Worm (Caenorhabditis elegans) whole organism, L3 larva: ENCODE measurements around the gene syx-2.
A peak's percentile ranks its signal among the peaks of the same experiment; 100 is the strongest.

Experiments
- ama-1 ChIP-seq: fragments of 150-350 bp; optimal IDR thresholded peaks from 2 replicates; lab custom pipeline; 2018
- ceh-28 ChIP-seq: fragments of 150-350 bp; optimal IDR thresholded peaks from 2 replicates; lab custom pipeline; 2014; ENCODE audit warnings: missing biosample characterization, missing genetic modification reagents, missing genetic modification characterization
- ceh-9 ChIP-seq: sonication (generic microtip); optimal IDR thresholded peaks from 2 replicates; lab custom pipeline; 2018; ENCODE audit warnings: missing biosample characterization, missing genetic modification characterization
- daf-12 ChIP-seq: fragments of 150-350 bp; optimal IDR thresholded peaks from 2 replicates; lab custom pipeline; 2014; ENCODE audit warnings: missing biosample characterization, missing genetic modification reagents, missing genetic modification characterization
- egl-5 ChIP-seq: fragments of 150-350 bp; optimal IDR thresholded peaks from 2 replicates; lab custom pipeline; 2017; ENCODE audit warnings: missing biosample characterization, missing genetic modification reagents, missing genetic modification characterization, inconsistent platforms
- elt-1 ChIP-seq: fragments of 150-350 bp; optimal IDR thresholded peaks from 2 replicates; lab custom pipeline; 2014; ENCODE audit warnings: missing biosample characterization, missing genetic modification characterization
- elt-2 ChIP-seq: sonication (generic microtip); optimal IDR thresholded peaks from 2 replicates; lab custom pipeline; 2016; ENCODE audit warnings: missing genetic modification reagents, mild to moderate bottlenecking, missing genetic modification characterization, missing compliant biosample characterization
- elt-3 ChIP-seq, 3 experiments: fragments of 150-350 bp in 1 of 3; sonication (generic microtip) in 2 of 3; optimal IDR thresholded peaks; 2 replicates in 2 of 3; 4 replicates in 1 of 3; lab custom pipeline; 2014 to 2017; ENCODE audit warnings: missing biosample characterization in 3 of 3, missing genetic modification characterization in 3 of 3
- eor-1 ChIP-seq, 2 experiments: fragments of 150-350 bp; optimal IDR thresholded peaks; 2 replicates each; lab custom pipeline; 2014 to 2018; ENCODE audit warnings: missing biosample characterization in 2 of 2, missing genetic modification characterization in 2 of 2
- fkh-10 ChIP-seq: sonication (generic microtip); optimal IDR thresholded peaks from 2 replicates; lab custom pipeline; 2017; ENCODE audit warnings: missing biosample characterization, missing genetic modification reagents, missing genetic modification characterization
- fkh-2 ChIP-seq: fragments of 150-350 bp; optimal IDR thresholded peaks from 2 replicates; lab custom pipeline; 2014; ENCODE audit warnings: missing biosample characterization, missing genetic modification reagents, missing genetic modification characterization
- fos-1 ChIP-seq: fragments of 150-350 bp; optimal IDR thresholded peaks from 2 replicates; lab custom pipeline; 2014; ENCODE audit warnings: missing biosample characterization, missing genetic modification characterization
- hmg-11 ChIP-seq: sonication (generic microtip); optimal IDR thresholded peaks from 2 replicates; lab custom pipeline; 2016; ENCODE audit warnings: missing genetic modification characterization, missing compliant biosample characterization
- lin-15B ChIP-seq: fragments of 150-350 bp; optimal IDR thresholded peaks from 2 replicates; lab custom pipeline; 2014; ENCODE audit warnings: missing biosample characterization, missing genetic modification characterization
- lin-39 ChIP-seq: fragments of 150-350 bp; optimal IDR thresholded peaks from 2 replicates; lab custom pipeline; 2018; ENCODE audit warnings: missing biosample characterization, missing genetic modification reagents, missing genetic modification characterization
- nfya-1 ChIP-seq: sonication (generic microtip); optimal IDR thresholded peaks from 2 replicates; lab custom pipeline; 2017; ENCODE audit warnings: missing genetic modification characterization, mild to moderate bottlenecking, missing compliant biosample characterization, antibody characterized with exemption, moderate library complexity; ENCODE audit not compliant: insufficient read depth
- nhr-11 ChIP-seq: fragments of 150-350 bp; optimal IDR thresholded peaks from 2 replicates; lab custom pipeline; 2014; ENCODE audit warnings: missing biosample characterization, missing genetic modification characterization
- nhr-12 ChIP-seq: fragments of 150-350 bp; optimal IDR thresholded peaks from 2 replicates; lab custom pipeline; 2014; ENCODE audit warnings: missing biosample characterization, missing genetic modification characterization
- nhr-23 ChIP-seq: fragments of 150-350 bp; optimal IDR thresholded peaks from 2 replicates; lab custom pipeline; 2014; ENCODE audit warnings: missing biosample characterization, missing genetic modification reagents, missing genetic modification characterization
- nhr-237 ChIP-seq: fragments of 150-350 bp; optimal IDR thresholded peaks from 2 replicates; lab custom pipeline; 2014; ENCODE audit warnings: missing biosample characterization, missing genetic modification characterization
- nhr-25 ChIP-seq: sonication (generic microtip); optimal IDR thresholded peaks from 2 replicates; lab custom pipeline; 2017; ENCODE audit warnings: missing biosample characterization, missing genetic modification characterization
- nhr-67 ChIP-seq: fragments of 150-350 bp; optimal IDR thresholded peaks from 2 replicates; lab custom pipeline; 2014; ENCODE audit warnings: missing biosample characterization, missing genetic modification characterization
- pha-4 ChIP-seq: fragments of 150-350 bp; optimal IDR thresholded peaks from 2 replicates; lab custom pipeline; 2014; ENCODE audit warnings: missing biosample characterization, missing genetic modification reagents, missing genetic modification characterization
- pqm-1 ChIP-seq: fragments of 150-350 bp; optimal IDR thresholded peaks from 2 replicates; lab custom pipeline; 2017; ENCODE audit warnings: missing biosample characterization, missing genetic modification characterization, inconsistent platforms
- sea-2 ChIP-seq: fragments of 150-350 bp; sonication (generic microtip); optimal IDR thresholded peaks from 4 replicates; lab custom pipeline; 2014; ENCODE audit warnings: missing biosample characterization, missing genetic modification reagents, missing genetic modification characterization
- skn-1 ChIP-seq: fragments of 150-350 bp; optimal IDR thresholded peaks from 2 replicates; lab custom pipeline; 2014; ENCODE audit warnings: missing biosample characterization, missing genetic modification characterization
- snpc-4 ChIP-seq: fragments of 150-350 bp; optimal IDR thresholded peaks from 2 replicates; lab custom pipeline; 2014; ENCODE audit warnings: missing biosample characterization, missing genetic modification characterization
- tbx-2 ChIP-seq: sonication (generic microtip); optimal IDR thresholded peaks from 2 replicates; lab custom pipeline; 2016; ENCODE audit warnings: mild to moderate bottlenecking, missing genetic modification characterization, missing compliant biosample characterization
- unc-39 ChIP-seq: sonication (generic microtip); optimal IDR thresholded peaks from 4 replicates; lab custom pipeline; 2017; ENCODE audit warnings: missing biosample characterization, missing genetic modification characterization
- zag-1 ChIP-seq: fragments of 150-350 bp; optimal IDR thresholded peaks from 2 replicates; lab custom pipeline; 2014; ENCODE audit warnings: missing biosample characterization, missing genetic modification characterization

syx-2 gene

ce11 chrX:13977439-13978118 lies 17.6 kb downstream of the syx-2 start, which contains the start of gene F48F7.6:
F48F7.6 (plus strand) TSS chrX:13977829.
- TF ChIP-seq elt-2 (tag; lab: Kevin White, UChicago) = peak; percentile 17
- peak; percentile 15 for TF ChIP-seq snpc-4 (tag; lab: Kevin White, UChicago)
- no peak for TF ChIP-seq daf-12 (tag; lab: Kevin White, UChicago)
- no peak for TF ChIP-seq eor-1 (tag; optimal IDR thresholded peaks at IDR 0.05; lab: Kevin White, UChicago)
- TF ChIP-seq ceh-28 (tag; lab: Kevin White, UChicago) = peak; percentile 29
- no peak for TF ChIP-seq elt-3 (tag; optimal IDR thresholded peaks at IDR 0.05; lab: Kevin White, UChicago)
- peak; percentile 10 for TF ChIP-seq tbx-2 (tag; lab: Kevin White, UChicago)
- peak; percentile 92 for TF ChIP-seq lin-39 (tag; lab: Kevin White, UChicago)
- peak; percentile 51 for TF ChIP-seq lin-15B
- TF ChIP-seq ama-1 (lab: Kevin White, UChicago) = no peak
- TF ChIP-seq zag-1 (tag; lab: Kevin White, UChicago) = no peak
- TF ChIP-seq pha-4 (tag; lab: Kevin White, UChicago) = peak; percentile 64
- no peak for TF ChIP-seq ceh-9 (tag; lab: Kevin White, UChicago)
- TF ChIP-seq egl-5 = peak; percentile 73
- peak; percentile 69 for TF ChIP-seq nfya-1 (tag; lab: Kevin White, UChicago)
- TF ChIP-seq skn-1 (tag; lab: Kevin White, UChicago) = no peak
- peak; percentile 57 for TF ChIP-seq hmg-11 (tag; lab: Kevin White, UChicago)
- TF ChIP-seq fos-1 (tag; lab: Kevin White, UChicago) = no peak
- TF ChIP-seq, all 47 proteins: peak for 10

DNA sequence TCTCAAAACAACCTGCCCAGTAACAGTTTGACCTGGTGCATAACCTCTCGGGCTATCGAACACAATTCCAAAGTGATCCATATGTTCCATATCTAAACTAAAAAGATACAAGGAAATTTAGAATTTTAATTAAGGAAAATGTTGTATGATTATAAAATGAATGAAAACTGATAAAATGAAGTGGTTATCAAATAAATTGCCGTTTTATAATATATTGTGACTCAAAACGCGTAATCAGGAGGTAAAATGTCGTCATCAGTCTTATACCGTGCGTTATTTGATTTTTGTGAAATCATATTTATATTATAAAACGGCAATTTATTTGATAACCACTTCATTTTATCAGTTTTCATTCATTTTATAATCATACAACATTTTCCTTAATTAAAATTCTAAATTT lies 20.5 kb downstream of the syx-2 start, which contains the start of gene arrd-24:
arrd-24 (minus strand) TSS at position 101 of the 400 bp plus-strand sequence.
- peak; percentile 64 for TF ChIP-seq elt-2 (tag; lab: Kevin White, UChicago)

DNA sequence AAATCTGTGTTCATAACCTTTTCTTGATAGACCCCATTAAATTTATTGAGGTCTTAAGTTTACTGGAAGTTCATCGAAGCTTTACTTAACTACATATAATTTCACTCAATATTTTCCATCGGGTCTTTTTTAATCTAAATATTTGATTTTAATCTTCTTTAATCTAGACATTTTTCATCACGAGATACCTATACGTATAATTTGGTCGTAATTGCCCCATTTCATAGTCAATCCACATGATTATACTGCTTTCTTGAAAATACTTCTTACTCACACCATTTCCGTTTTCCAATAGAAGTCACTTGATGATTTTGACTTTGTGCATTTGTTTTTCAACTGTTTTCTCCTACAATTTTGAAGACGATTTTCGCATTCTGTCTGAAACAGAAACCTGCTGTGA lies 26.4 kb downstream of the syx-2 start, which contains the start of gene irld-24:
irld-24 (plus strand) TSS at position 301 of the 400 bp plus-strand sequence.
- TF ChIP-seq elt-1 (tag; lab: Kevin White, UChicago) (no peak), skn-1 (tag; lab: Kevin White, UChicago) (no peak), egl-5 (no peak), nhr-11 (tag; lab: Kevin White, UChicago) (no peak), fkh-2 (tag; lab: Kevin White, UChicago) (no peak), nfya-1 (tag; lab: Kevin White, UChicago) (no peak)

DNA sequence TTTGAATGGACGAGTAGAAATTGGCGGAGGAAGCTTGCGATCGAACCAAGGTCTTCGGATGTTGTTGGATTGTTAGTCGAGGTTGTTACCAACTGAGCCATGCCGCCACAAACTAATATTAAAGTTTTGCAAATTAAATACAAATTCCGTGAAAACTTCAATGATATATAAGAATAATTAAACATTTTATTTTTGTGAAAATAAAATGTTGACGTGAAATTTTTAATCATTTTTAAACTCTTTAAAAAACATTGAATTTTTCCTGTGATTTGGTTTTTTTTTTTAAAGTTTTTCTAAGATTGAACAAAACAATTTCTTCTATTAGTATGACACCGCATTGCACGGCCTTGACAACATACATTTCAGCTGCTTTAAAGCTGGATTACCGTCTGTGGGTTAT lies 30.7 kb downstream of the syx-2 start, which contains the start of gene C31E10.11:
C31E10.11 (minus strand) TSS at position 101 of the 400 bp plus-strand sequence.
- TF ChIP-seq pqm-1 (tag; lab: Kevin White, UChicago) (no peak), fkh-2 (tag; lab: Kevin White, UChicago) (no peak), nhr-12 (no peak), lin-15B (no peak), tbx-2 (tag; lab: Kevin White, UChicago) (no peak), zag-1 (tag; lab: Kevin White, UChicago) (no peak), nhr-67 (tag; lab: Kevin White, UChicago) (no peak), unc-39 (tag; lab: Kevin White, UChicago) (no peak)

ce11 chrX:13995803-13996388 lies 35.9 kb downstream of the syx-2 start, which contains the start of the genes C31E10.5 and C31E10.6:
C31E10.5 (minus strand) TSS chrX:13995834.
C31E10.6 (plus strand) TSS chrX:13996338.
- TF ChIP-seq zag-1 (tag; lab: Kevin White, UChicago) = no peak
- TF ChIP-seq elt-2 (tag; lab: Kevin White, UChicago) = peak; percentile 11
- TF ChIP-seq lin-15B = peak; percentile 24
- peak; percentile 22 for TF ChIP-seq lin-39 (tag; lab: Kevin White, UChicago)
- TF ChIP-seq snpc-4 (tag; lab: Kevin White, UChicago) = peak; percentile 10
- TF ChIP-seq pha-4 (tag; lab: Kevin White, UChicago) = peak; percentile 66
- TF ChIP-seq nhr-237 (tag; lab: Kevin White, UChicago) = no peak
- TF ChIP-seq fkh-10 = no peak
- no peak for TF ChIP-seq ama-1 (lab: Kevin White, UChicago)
- TF ChIP-seq nhr-25 = peak; percentile 31
- TF ChIP-seq sea-2 = no peak
- TF ChIP-seq hmg-11 (tag; lab: Kevin White, UChicago) = peak; percentile 79
- peak; percentile 9 for TF ChIP-seq nhr-23 (tag; lab: Kevin White, UChicago)
